Worm (Caenorhabditis elegans): Measurements from ENCODE around the gene T16A1.4.

DNA sequence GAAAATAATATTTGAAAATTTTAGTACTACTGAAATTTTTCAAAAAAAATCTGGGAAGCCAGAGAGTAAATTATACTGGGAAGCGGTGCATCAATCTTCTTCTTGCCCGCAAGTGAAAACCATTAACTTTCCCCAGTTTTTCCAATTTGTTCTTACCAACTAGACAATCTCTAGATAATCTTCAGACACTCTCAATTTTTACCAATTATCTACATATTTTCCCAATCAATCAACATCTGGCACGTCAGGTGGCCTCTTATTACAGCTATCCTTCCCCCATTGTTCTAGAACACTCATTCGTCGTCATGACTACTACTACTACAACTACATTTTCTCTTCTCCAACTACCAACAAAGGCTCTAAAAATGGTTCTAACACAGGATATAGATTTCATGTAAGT is 16.9 kb upstream of the T16A1.4 start, which contains the start of gene fbxb-6:
- TF ChIP-seq lin-35 (GFP tag; optimal IDR thresholded peaks at IDR 0.05): no peak
- no peak for TF ChIP-seq hmg-1.2 (GFP tag; IDR thresholded peaks at IDR 0.05)
